Worm (Caenorhabditis elegans) whole organism, L1 larva: ENCODE data around the gene ZK1128.3.

Experiments used
- C04F5.9 ChIP-seq: sonication (generic microtip); optimal IDR thresholded peaks from 2 replicates; lab custom pipeline; 2016; ENCODE audit warnings: missing genetic modification characterization, missing compliant biosample characterization
- C34B4.2 ChIP-seq: sonication (generic microtip); optimal IDR thresholded peaks from 2 replicates; lab custom pipeline; 2017; ENCODE audit warnings: mild to moderate bottlenecking, missing genetic modification characterization, missing compliant biosample characterization
- aha-1 ChIP-seq: fragments of 150-350 bp; optimal IDR thresholded peaks from 2 replicates; lab custom pipeline; 2014; ENCODE audit warnings: missing biosample characterization, missing genetic modification characterization
- alr-1 ChIP-seq: fragments of 200-800 bp; sonication (Bioruptor generic); optimal IDR thresholded peaks from 2 replicates; lab custom pipeline; 2018; ENCODE audit warnings: borderline replicate concordance, mild to moderate bottlenecking, missing genetic modification characterization, missing compliant biosample characterization
- ceh-82 ChIP-seq, 3 experiments: fragments of 150-350 bp in 1 of 3; sonication (generic microtip) in 2 of 3; optimal IDR thresholded peaks; 2 replicates each; lab custom pipeline; 2014 to 2017; ENCODE audit warnings: missing biosample characterization in 3 of 3, missing genetic modification characterization in 3 of 3
- ceh-88 ChIP-seq: fragments of 200-800 bp; sonication (Bioruptor generic); IDR thresholded peaks from 2 replicates; pipeline ENCODE4 v1.3.6; 2022; ENCODE audit warnings: missing genetic modification characterization, missing compliant biosample characterization
- dpl-1 ChIP-seq, 3 experiments: fragments of 150-350 bp in 2 of 3; sonication (generic microtip) in 1 of 3; optimal IDR thresholded peaks; 2 replicates each; lab custom pipeline; 2014 to 2017; ENCODE audit warnings: missing biosample characterization in 3 of 3, missing genetic modification characterization in 3 of 3, missing genetic modification reagents in 3 of 3
- efl-1 ChIP-seq, 4 experiments: fragments of 150-350 bp; optimal IDR thresholded peaks in 3 of 4; peaks in 1 of 4; 1 replicate in 1 of 4; 2 replicates in 3 of 4; lab custom pipeline; 2014; ENCODE audit warnings: missing biosample characterization in 2 of 4, missing genetic modification characterization in 2 of 4, missing genetic modification reagents in 2 of 4
- efl-3 ChIP-seq: fragments of 200-800 bp; sonication (Bioruptor generic); optimal IDR thresholded peaks from 2 replicates; lab custom pipeline; 2018; ENCODE audit warnings: mild to moderate bottlenecking, missing genetic modification characterization, missing compliant biosample characterization
- egl-13 ChIP-seq: sonication (generic microtip); optimal IDR thresholded peaks from 2 replicates; lab custom pipeline; 2016; ENCODE audit warnings: missing genotype, missing genetic modification reagents, missing genetic modification characterization, missing compliant biosample characterization
- elt-2 ChIP-seq: sonication (generic microtip); optimal IDR thresholded peaks from 2 replicates; lab custom pipeline; 2016; ENCODE audit warnings: missing genetic modification characterization, mild to moderate bottlenecking, inconsistent platforms, missing compliant biosample characterization, missing genetic modification reagents
- fkh-10 ChIP-seq: sonication (generic microtip); optimal IDR thresholded peaks from 2 replicates; lab custom pipeline; 2017; ENCODE audit warnings: missing biosample characterization, missing genetic modification reagents, missing genetic modification characterization
- fkh-4 ChIP-seq: sonication (generic microtip); optimal IDR thresholded peaks from 2 replicates; lab custom pipeline; 2016; ENCODE audit warnings: missing compliant biosample characterization, missing genetic modification characterization, borderline replicate concordance
- fkh-8 ChIP-seq: sonication (generic microtip); optimal IDR thresholded peaks from 2 replicates; lab custom pipeline; 2016; ENCODE audit warnings: mild to moderate bottlenecking, missing genetic modification characterization, missing compliant biosample characterization
- fos-1 ChIP-seq: fragments of 150-350 bp; optimal IDR thresholded peaks from 2 replicates; lab custom pipeline; 2014; ENCODE audit warnings: missing biosample characterization, missing genetic modification characterization
- hlh-17 ChIP-seq: fragments of 200-800 bp; sonication (Bioruptor generic); optimal IDR thresholded peaks from 2 replicates; lab custom pipeline; 2018; ENCODE audit warnings: missing genetic modification characterization, mild to moderate bottlenecking, missing compliant biosample characterization, moderate library complexity, borderline replicate concordance
- hpl-2 ChIP-seq: fragments of 150-350 bp; optimal IDR thresholded peaks from 2 replicates; lab custom pipeline; 2014; ENCODE audit warnings: missing biosample characterization, missing genetic modification reagents, missing genetic modification characterization
- irx-1 ChIP-seq: sonication (generic microtip); optimal IDR thresholded peaks from 2 replicates; lab custom pipeline; 2016; ENCODE audit warnings: missing genetic modification characterization, missing compliant biosample characterization
- isw-1 ChIP-seq: fragments of 200-800 bp; sonication (Bioruptor generic); IDR thresholded peaks from 2 replicates; pipeline ENCODE4 v1.3.6; 2022; ENCODE audit warnings: missing genetic modification characterization, missing compliant biosample characterization
- lin-14 ChIP-seq: fragments of 200-800 bp; sonication (Bioruptor generic); optimal IDR thresholded peaks from 2 replicates; lab custom pipeline; 2018; ENCODE audit warnings: mild to moderate bottlenecking, missing genetic modification characterization, moderate library complexity, missing compliant biosample characterization
- lin-39 ChIP-seq: fragments of 150-350 bp; optimal IDR thresholded peaks from 2 replicates; lab custom pipeline; 2014; ENCODE audit warnings: missing biosample characterization, missing genetic modification reagents, missing genetic modification characterization
- lir-3 ChIP-seq: sonication (generic microtip); optimal IDR thresholded peaks from 2 replicates; lab custom pipeline; 2016; ENCODE audit warnings: mild to moderate bottlenecking, missing genetic modification characterization, moderate library complexity, missing compliant biosample characterization; ENCODE audit not compliant: poor library complexity
- mdl-1 ChIP-seq, 2 experiments: fragments of 150-350 bp; optimal IDR thresholded peaks; 2 replicates each; lab custom pipeline; 2014 to 2017; ENCODE audit warnings: missing biosample characterization in 2 of 2, missing genetic modification characterization in 2 of 2, inconsistent platforms in 1 of 2
- mep-1 ChIP-seq: fragments of 150-350 bp; optimal IDR thresholded peaks from 2 replicates; lab custom pipeline; 2014; ENCODE audit warnings: missing biosample characterization, missing genetic modification characterization
- nhr-11 ChIP-seq: fragments of 150-350 bp; optimal IDR thresholded peaks from 2 replicates; lab custom pipeline; 2014; ENCODE audit warnings: missing biosample characterization, missing genetic modification characterization
- nhr-237 ChIP-seq: fragments of 150-350 bp; optimal IDR thresholded peaks from 2 replicates; lab custom pipeline; 2014; ENCODE audit warnings: missing biosample characterization, missing genetic modification characterization
- nhr-71 ChIP-seq: sonication (generic microtip); optimal IDR thresholded peaks from 2 replicates; lab custom pipeline; 2016; ENCODE audit warnings: mild to moderate bottlenecking, missing genetic modification characterization, moderate library complexity, missing compliant biosample characterization
- nhr-77 ChIP-seq: fragments of 150-350 bp; optimal IDR thresholded peaks from 2 replicates; lab custom pipeline; 2014; ENCODE audit warnings: missing biosample characterization, missing genetic modification characterization
- nhr-84 ChIP-seq: sonication (generic microtip); optimal IDR thresholded peaks from 2 replicates; lab custom pipeline; 2017; ENCODE audit warnings: missing biosample characterization, missing genetic modification characterization
- pax-3 ChIP-seq: fragments of 200-800 bp; sonication (Bioruptor generic); optimal IDR thresholded peaks from 2 replicates; lab custom pipeline; 2018; ENCODE audit warnings: mild to moderate bottlenecking, missing genetic modification characterization, moderate library complexity, missing compliant biosample characterization
- pqm-1 ChIP-seq: sonication (generic microtip); optimal IDR thresholded peaks from 3 replicates; lab custom pipeline; 2017; ENCODE audit warnings: missing biosample characterization, missing genetic modification characterization
- rnt-1 ChIP-seq: sonication (generic microtip); optimal IDR thresholded peaks from 2 replicates; lab custom pipeline; 2016; ENCODE audit warnings: mild to moderate bottlenecking, missing genetic modification characterization, moderate library complexity, missing compliant biosample characterization
- skn-1 ChIP-seq: fragments of 150-350 bp; optimal IDR thresholded peaks from 2 replicates; lab custom pipeline; 2014; ENCODE audit warnings: missing biosample characterization, missing genetic modification characterization
- sup-37 ChIP-seq: fragments of 200-800 bp; sonication (Bioruptor generic); optimal IDR thresholded peaks from 2 replicates; lab custom pipeline; 2018; ENCODE audit warnings: mild to moderate bottlenecking, missing genetic modification characterization, missing compliant biosample characterization
- swsn-7 ChIP-seq: sonication (generic microtip); optimal IDR thresholded peaks from 2 replicates; lab custom pipeline; 2016; ENCODE audit warnings: missing genetic modification characterization, missing compliant biosample characterization
- tbx-2 ChIP-seq: sonication (generic microtip); optimal IDR thresholded peaks from 2 replicates; lab custom pipeline; 2016; ENCODE audit warnings: missing genetic modification characterization, missing compliant biosample characterization
- unc-62 ChIP-seq: fragments of 150-350 bp; optimal IDR thresholded peaks from 2 replicates; lab custom pipeline; 2014; ENCODE audit warnings: missing biosample characterization, missing genetic modification reagents, missing genetic modification characterization
- xbp-1 ChIP-seq: sonication (generic microtip); optimal IDR thresholded peaks from 2 replicates; lab custom pipeline; 2016; ENCODE audit warnings: missing genetic modification characterization, missing compliant biosample characterization
- ztf-11 ChIP-seq, 2 experiments: sonication (generic microtip); optimal IDR thresholded peaks; 2 replicates each; lab custom pipeline; 2016 to 2017; ENCODE audit warnings: missing genetic modification characterization in 2 of 2, missing biosample characterization in 1 of 2, missing compliant biosample characterization in 1 of 2

ZK1128.3 gene

ce11 chrIII:10085983-10086382 is 32.7 kb downstream of the ZK1128.3 start, which contains the start of gene T16H12.2:
TSS of gene T16H12.2 (plus strand) at chrIII:10086283.
- TF ChIP-seq hpl-2 = no peak

ce11 chrIII:10085574-10085973 is 33.1 kb downstream of the ZK1128.3 start:
- TF ChIP-seq nhr-11 (tag; lab: Kevin White, UChicago) (no peak), irx-1 (tag; lab: Kevin White, UChicago) (no peak), isw-1 (GFP tag; lab: Robert Waterston, UW) (no peak), mdl-1 (tag; optimal IDR thresholded peaks at IDR 0.05; lab: Kevin White, UChicago) (no peak), lin-39 (tag; lab: Kevin White, UChicago) (no peak), ceh-88 (no peak), egl-13 (tag; lab: Kevin White, UChicago) (no peak), efl-1 (optimal IDR thresholded peaks at IDR 0.05; lab: Kevin White, UChicago) (no peak), efl-1 (GFP tag; optimal IDR thresholded peaks at IDR 0.05 in 1 of 2; lab: Kevin White, UChicago) (no peak), dpl-1 (GFP tag; optimal IDR thresholded peaks at IDR 0.05; lab: Kevin White, UChicago) (no peak), mep-1 (tag; lab: Kevin White, UChicago) (no peak)

- TF ChIP-seq pax-3 = no peak
- TF ChIP-seq efl-1 (optimal IDR thresholded peaks at IDR 0.05; lab: Kevin White, UChicago) = no peak
- peak in 1 of 2 experiments; percentile 63 for TF ChIP-seq efl-1 (GFP tag; optimal IDR thresholded peaks at IDR 0.05 in 1 of 2; lab: Kevin White, UChicago)
Observed at ce11 chrIII:10085103-10085502, 33.6 kb downstream of the ZK1128.3 start, which contains the start of gene T16H12.13. TSS of gene T16H12.13 (plus strand) at chrIII:10085403.

ce11 chrIII:10083242-10083641 is 35.5 kb downstream of the ZK1128.3 start, which contains the start of gene T16H12.3:
TSS of gene T16H12.3 (minus strand) at chrIII:10083292.
- no peak for TF ChIP-seq fkh-8 (tag; lab: Kevin White, UChicago)
- no peak for TF ChIP-seq unc-62 (GFP tag; lab: Kevin White, UChicago)
- no peak for TF ChIP-seq ztf-11 (tag; optimal IDR thresholded peaks at IDR 0.05; lab: Kevin White, UChicago)
- TF ChIP-seq tbx-2 (tag; lab: Kevin White, UChicago) = no peak
- TF ChIP-seq egl-13 (tag; lab: Kevin White, UChicago) = no peak
- TF ChIP-seq swsn-7 = no peak
- no peak for TF ChIP-seq rnt-1 (tag; lab: Kevin White, UChicago)
- no peak for TF ChIP-seq fkh-4
- TF ChIP-seq hlh-17 (GFP tag; lab: Kevin White, UChicago) = no peak
- no peak for TF ChIP-seq lin-39 (tag; lab: Kevin White, UChicago)
- no peak for TF ChIP-seq sup-37 (GFP tag; lab: Kevin White, UChicago)
- no peak for TF ChIP-seq lin-14
- no peak for TF ChIP-seq nhr-71 (tag; lab: Kevin White, UChicago)
- no peak for TF ChIP-seq skn-1 (tag; lab: Kevin White, UChicago)
- TF ChIP-seq nhr-77 = no peak
- no peak for TF ChIP-seq efl-1 (optimal IDR thresholded peaks at IDR 0.05; lab: Kevin White, UChicago)
- TF ChIP-seq efl-1 (GFP tag; optimal IDR thresholded peaks at IDR 0.05 in 1 of 2; lab: Kevin White, UChicago) = no peak
- no peak for TF ChIP-seq nhr-237 (tag; lab: Kevin White, UChicago)
- TF ChIP-seq elt-2 (tag; lab: Kevin White, UChicago) = no peak
- TF ChIP-seq ceh-82 (tag; optimal IDR thresholded peaks at IDR 0.05; lab: Kevin White, UChicago) = no peak

- no peak for TF ChIP-seq egl-13 (tag; lab: Kevin White, UChicago)
- no peak for TF ChIP-seq lir-3
- no peak for TF ChIP-seq alr-1 (tag; lab: Kevin White, UChicago)
- TF ChIP-seq efl-3 (GFP tag; lab: Kevin White, UChicago) = no peak
- no peak for TF ChIP-seq skn-1 (tag; lab: Kevin White, UChicago)
- no peak for TF ChIP-seq xbp-1 (tag; lab: Kevin White, UChicago)
- no peak for TF ChIP-seq aha-1
- no peak for TF ChIP-seq fos-1 (tag; lab: Kevin White, UChicago)
- TF ChIP-seq sup-37 (GFP tag; lab: Kevin White, UChicago) = no peak
- no peak for TF ChIP-seq hpl-2
- no peak for TF ChIP-seq mdl-1 (tag; optimal IDR thresholded peaks at IDR 0.05; lab: Kevin White, UChicago)
- no peak for TF ChIP-seq pqm-1 (tag; lab: Kevin White, UChicago)
- no peak for TF ChIP-seq isw-1 (GFP tag; lab: Robert Waterston, UW)
- TF ChIP-seq ztf-11 (tag; optimal IDR thresholded peaks at IDR 0.05; lab: Kevin White, UChicago) = no peak
- no peak for TF ChIP-seq nhr-84 (tag; lab: Kevin White, UChicago)
- TF ChIP-seq C34B4.2 (tag; lab: Kevin White, UChicago) = no peak
- TF ChIP-seq C04F5.9 (tag; lab: Kevin White, UChicago) = no peak
- TF ChIP-seq fkh-10 = no peak
- TF ChIP-seq, all 84 proteins: peak for 0
Observed at ce11 chrIII:10078784-10079183, 39.9 kb downstream of the ZK1128.3 start.
